Worm (Caenorhabditis elegans) whole organism, mixed stage, embryonic: ENCODE data around the gene col-80.
A peak's percentile ranks its signal among the peaks of the same experiment; 100 is the strongest.

ENCODE experiments used
- bed-3 ChIP-seq: fragments of 200-800 bp; sonication (Bioruptor generic); optimal IDR thresholded peaks from 3 replicates; lab custom pipeline; 2018; ENCODE audit warnings: mild to moderate bottlenecking, missing genetic modification characterization, moderate library complexity, missing compliant biosample characterization
- ceh-39 ChIP-seq: fragments of 150-350 bp; optimal IDR thresholded peaks from 2 replicates; lab custom pipeline; 2014; ENCODE audit warnings: missing biosample characterization, missing genetic modification characterization
- ceh-83 ChIP-seq: fragments of 200-800 bp; sonication (Bioruptor generic); optimal IDR thresholded peaks from 2 replicates; lab custom pipeline; 2018; ENCODE audit warnings: mild to moderate bottlenecking, missing genetic modification characterization, missing compliant biosample characterization
- ces-1 ChIP-seq: fragments of 150-350 bp; optimal IDR thresholded peaks from 2 replicates; lab custom pipeline; 2014; ENCODE audit warnings: missing biosample characterization, missing genetic modification reagents, missing genetic modification characterization
- cnd-1 ChIP-seq: fragments of 200-800 bp; sonication (Bioruptor generic); optimal IDR thresholded peaks from 2 replicates; lab custom pipeline; 2018; ENCODE audit warnings: mild to moderate bottlenecking, missing genetic modification characterization, missing compliant biosample characterization
- drap-1 ChIP-seq: fragments of 200-800 bp; sonication (Bioruptor generic); optimal IDR thresholded peaks from 3 replicates; lab custom pipeline; 2018; ENCODE audit warnings: mild to moderate bottlenecking, missing genetic modification characterization, missing compliant biosample characterization
- elt-1 ChIP-seq: sonication (generic microtip); optimal IDR thresholded peaks from 2 replicates; lab custom pipeline; 2017; ENCODE audit warnings: missing genetic modification characterization, mild to moderate bottlenecking, missing compliant biosample characterization, antibody characterized with exemption, moderate library complexity, borderline replicate concordance; ENCODE audit not compliant: insufficient read depth
- elt-3 ChIP-seq: fragments of 150-350 bp; optimal IDR thresholded peaks from 2 replicates; lab custom pipeline; 2014; ENCODE audit warnings: missing biosample characterization, missing genetic modification characterization
- flh-1 ChIP-seq: fragments of 200-800 bp; sonication (Bioruptor generic); optimal IDR thresholded peaks from 2 replicates; lab custom pipeline; 2018; ENCODE audit warnings: mild to moderate bottlenecking, missing genetic modification characterization, moderate library complexity, missing compliant biosample characterization
- hlh-1 ChIP-seq: fragments of 150-350 bp; optimal IDR thresholded peaks from 2 replicates; lab custom pipeline; 2014; ENCODE audit warnings: missing biosample characterization, missing genetic modification reagents, missing genetic modification characterization
- lsy-2 ChIP-seq: fragments of 150-350 bp; optimal IDR thresholded peaks from 2 replicates; lab custom pipeline; 2014; ENCODE audit warnings: missing biosample characterization, missing genetic modification characterization
- mab-5 ChIP-seq: fragments of 150-350 bp; optimal IDR thresholded peaks from 2 replicates; lab custom pipeline; 2014; ENCODE audit warnings: missing biosample characterization, missing genetic modification characterization
- mep-1 ChIP-seq: fragments of 150-350 bp; optimal IDR thresholded peaks from 2 replicates; lab custom pipeline; 2017; ENCODE audit warnings: missing biosample characterization, missing genetic modification reagents, missing genetic modification characterization, inconsistent platforms
- mls-2 ChIP-seq: sonication (generic microtip); optimal IDR thresholded peaks from 2 replicates; lab custom pipeline; 2016; ENCODE audit warnings: mild to moderate bottlenecking, missing genetic modification characterization, moderate library complexity, missing compliant biosample characterization
- nhr-12 ChIP-seq: fragments of 150-350 bp; optimal IDR thresholded peaks from 2 replicates; lab custom pipeline; 2014; ENCODE audit warnings: missing biosample characterization, missing genetic modification characterization
- nhr-2 ChIP-seq: fragments of 150-350 bp; optimal IDR thresholded peaks from 2 replicates; lab custom pipeline; 2014; ENCODE audit warnings: missing biosample characterization, missing genetic modification characterization
- nhr-237 ChIP-seq: fragments of 150-350 bp; optimal IDR thresholded peaks from 2 replicates; lab custom pipeline; 2014; ENCODE audit warnings: missing biosample characterization, missing genetic modification characterization
- nhr-28 ChIP-seq: fragments of 150-350 bp; optimal IDR thresholded peaks from 2 replicates; lab custom pipeline; 2014; ENCODE audit warnings: missing biosample characterization, missing genetic modification characterization
- nhr-76 ChIP-seq: sonication (generic microtip); optimal IDR thresholded peaks from 2 replicates; lab custom pipeline; 2017; ENCODE audit warnings: missing biosample characterization, missing genetic modification characterization
- sem-2 ChIP-seq: fragments of 200-800 bp; sonication (Bioruptor generic); optimal IDR thresholded peaks from 2 replicates; lab custom pipeline; 2018; ENCODE audit warnings: mild to moderate bottlenecking, missing genetic modification characterization, missing compliant biosample characterization
- snpc-4 ChIP-seq: fragments of 150-350 bp; optimal IDR thresholded peaks from 2 replicates; lab custom pipeline; 2014; ENCODE audit warnings: missing biosample characterization, missing genetic modification characterization
- sptf-1 ChIP-seq: sonication (generic microtip); optimal IDR thresholded peaks from 2 replicates; lab custom pipeline; 2017; ENCODE audit warnings: mild to moderate bottlenecking, missing genetic modification characterization, moderate library complexity, missing compliant biosample characterization
- unc-120 ChIP-seq: sonication (generic microtip); optimal IDR thresholded peaks from 2 replicates; lab custom pipeline; 2017; ENCODE audit warnings: missing genetic modification characterization, missing compliant biosample characterization; ENCODE audit not compliant: poor library complexity, severe bottlenecking
- unc-62 ChIP-seq: fragments of 150-350 bp; optimal IDR thresholded peaks from 2 replicates; lab custom pipeline; 2014; ENCODE audit warnings: missing biosample characterization, missing genetic modification reagents, missing genetic modification characterization
- zip-8 ChIP-seq: fragments of 150-350 bp; optimal IDR thresholded peaks from 2 replicates; lab custom pipeline; 2014; ENCODE audit warnings: missing biosample characterization, missing genetic modification characterization
- ztf-11 ChIP-seq: fragments of 150-350 bp; optimal IDR thresholded peaks from 2 replicates; lab custom pipeline; 2014; ENCODE audit warnings: missing biosample characterization, missing genetic modification characterization

col-80 gene

DNA sequence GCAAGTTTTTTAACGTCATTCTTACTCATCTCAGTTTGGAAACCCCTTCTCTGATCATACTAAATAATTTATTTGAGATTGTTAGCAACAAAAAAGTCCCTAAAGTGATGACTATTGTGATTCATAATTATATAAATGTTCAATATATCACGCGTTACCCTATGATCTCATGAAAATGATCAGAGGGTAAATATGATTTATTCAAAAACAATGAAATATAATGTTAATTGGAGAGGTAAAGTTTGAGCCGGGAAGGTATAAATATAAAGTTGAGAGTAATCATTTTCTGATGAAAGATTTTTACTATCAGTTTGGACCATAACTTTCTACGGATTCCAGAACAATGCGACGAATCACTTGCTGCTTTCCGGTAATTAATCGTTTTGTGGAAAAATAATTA, 30.1 kb downstream of the col-80 start, which contains the start of gene C52A11.3:
Gene C52A11.3, plus strand, starts transcription at position 301 of the 400 bp plus-strand sequence.
- no peak for TF ChIP-seq zip-8 (tag; lab: Kevin White, UChicago)
- no peak for TF ChIP-seq sem-2 (GFP tag; lab: Kevin White, UChicago)
- TF ChIP-seq lsy-2 (tag; lab: Kevin White, UChicago): no peak
- TF ChIP-seq unc-62 (GFP tag; lab: Kevin White, UChicago): no peak
- no peak for TF ChIP-seq unc-120 (tag; lab: Kevin White, UChicago)
- no peak for TF ChIP-seq bed-3
- no peak for TF ChIP-seq elt-1 (tag; lab: Kevin White, UChicago)
- TF ChIP-seq mep-1 (tag; lab: Kevin White, UChicago): no peak
- TF ChIP-seq ceh-83 (GFP tag; lab: Kevin White, UChicago): no peak
- no peak for TF ChIP-seq mab-5 (tag; lab: Kevin White, UChicago)
- no peak for TF ChIP-seq nhr-76 (tag; lab: Kevin White, UChicago)
- TF ChIP-seq hlh-1 (tag; lab: Kevin White, UChicago): no peak
- no peak for TF ChIP-seq nhr-2 (tag; lab: Kevin White, UChicago)
- TF ChIP-seq nhr-237: no peak
- TF ChIP-seq ces-1 (GFP tag; lab: Kevin White, UChicago): no peak
- TF ChIP-seq ztf-11 (tag; lab: Kevin White, UChicago): no peak
- no peak for TF ChIP-seq sptf-1 (tag; lab: Kevin White, UChicago)
- no peak for TF ChIP-seq flh-1 (GFP tag; lab: Kevin White, UChicago)
- no peak for TF ChIP-seq snpc-4 (tag; lab: Kevin White, UChicago)
- TF ChIP-seq, all 35 proteins: peak for 0

DNA sequence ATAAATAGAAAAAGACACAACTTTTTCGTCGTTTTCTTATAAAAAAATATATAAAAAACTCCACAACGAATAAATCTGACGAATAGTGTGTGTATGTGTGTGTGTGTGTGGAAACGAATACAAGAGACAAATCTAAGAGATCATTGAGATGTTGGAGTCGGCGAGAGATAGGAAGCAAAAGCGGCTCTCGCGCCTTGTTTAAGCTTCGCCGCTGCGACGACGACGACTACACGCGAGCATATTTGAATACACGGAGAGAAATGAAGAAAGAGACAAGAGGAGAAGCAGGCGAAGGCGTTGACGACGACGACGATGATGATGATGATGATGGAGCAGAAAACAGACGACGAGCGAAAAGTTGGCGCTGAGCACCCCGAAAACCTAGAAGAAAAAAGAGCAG, 37.8 kb downstream of the col-80 start:
- TF ChIP-seq hlh-1 (tag; lab: Kevin White, UChicago) (no peak), ces-1 (GFP tag; lab: Kevin White, UChicago) (peak; percentile 31)

DNA sequence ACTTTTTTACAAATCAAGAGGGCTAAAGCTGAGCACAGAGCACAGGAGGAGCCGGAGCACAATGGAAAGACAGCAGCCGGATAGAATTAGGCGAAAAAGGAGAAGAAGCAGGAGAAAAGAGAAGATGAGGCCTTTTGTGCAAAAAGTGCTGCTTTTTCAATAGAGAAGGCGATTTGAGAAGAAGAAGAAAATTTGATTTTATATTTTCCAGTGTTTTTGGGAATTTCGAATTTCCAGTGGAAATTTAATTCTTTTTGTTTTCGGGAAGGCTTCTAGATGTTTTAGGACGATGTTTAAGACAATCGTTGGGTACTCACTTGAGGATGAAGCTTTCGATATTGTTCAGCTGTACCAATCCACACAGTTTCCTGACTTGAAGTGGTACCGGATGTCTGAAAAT, 46.7 kb downstream of the col-80 start:
- peak; percentile 71 for TF ChIP-seq ces-1 (GFP tag; lab: Kevin White, UChicago)
- TF ChIP-seq drap-1: no peak

DNA sequence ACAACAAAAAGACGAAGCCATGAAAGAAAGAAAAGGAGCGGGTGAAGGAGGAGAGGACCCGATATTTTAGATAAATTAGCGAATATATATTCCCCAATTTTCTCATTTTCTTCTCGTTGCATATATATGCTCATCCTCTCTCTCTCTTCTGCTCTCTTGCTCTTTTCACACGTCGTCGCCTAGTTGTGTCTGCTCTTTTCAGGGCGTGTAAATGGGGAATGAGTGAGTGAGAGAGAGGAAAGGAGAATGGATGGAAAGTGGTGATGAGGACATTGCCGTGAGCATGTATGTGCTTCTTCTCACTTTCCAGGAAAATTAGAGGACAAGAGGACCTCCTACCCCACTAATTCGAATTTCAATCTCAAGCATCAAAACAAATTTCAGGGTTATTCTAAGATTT, 48.5 kb downstream of the col-80 start:
- no peak for TF ChIP-seq elt-3 (tag; lab: Kevin White, UChicago)
- no peak for TF ChIP-seq ceh-39 (tag; lab: Kevin White, UChicago)
- no peak for TF ChIP-seq nhr-12 (tag; lab: Kevin White, UChicago)
- TF ChIP-seq cnd-1 (tag; lab: Kevin White, UChicago): no peak
- TF ChIP-seq mls-2 (tag; lab: Kevin White, UChicago): peak; percentile 43
- TF ChIP-seq nhr-2 (tag; lab: Kevin White, UChicago): no peak
- TF ChIP-seq ces-1 (GFP tag; lab: Kevin White, UChicago): peak; percentile 61
- TF ChIP-seq ceh-83 (GFP tag; lab: Kevin White, UChicago): no peak
- TF ChIP-seq nhr-28 (tag; lab: Kevin White, UChicago): no peak
